Worm (Caenorhabditis elegans) whole organism, L4/young adult: ENCODE measurements around the gene mltn-9.

Experiments used
- W03F9.2 ChIP-seq: fragments of 150-350 bp; optimal IDR thresholded peaks from 2 replicates; lab custom pipeline; 2014; ENCODE audit warnings: missing biosample characterization, missing genetic modification characterization
- him-1 ChIP-seq: sonication (generic microtip); optimal IDR thresholded peaks from 2 replicates; lab custom pipeline; 2016; ENCODE audit warnings: missing genotype, missing genetic modification reagents, missing genetic modification characterization, missing compliant biosample characterization

- TF ChIP-seq W03F9.2 (tag; lab: Kevin White, UChicago) (no peak), him-1 (tag; lab: Kevin White, UChicago) (no peak)
Measured at ce11 chrII:14574790-14575189, 41.0 kb upstream of the mltn-9 start.
